Worm (Caenorhabditis elegans): ENCODE results near the gene chil-15.
"Not testable (repeated sequence)": the region's sequence is repeated elsewhere in the genome, so short reads cannot be mapped to it uniquely, and the experiment has no call there.

DNA sequence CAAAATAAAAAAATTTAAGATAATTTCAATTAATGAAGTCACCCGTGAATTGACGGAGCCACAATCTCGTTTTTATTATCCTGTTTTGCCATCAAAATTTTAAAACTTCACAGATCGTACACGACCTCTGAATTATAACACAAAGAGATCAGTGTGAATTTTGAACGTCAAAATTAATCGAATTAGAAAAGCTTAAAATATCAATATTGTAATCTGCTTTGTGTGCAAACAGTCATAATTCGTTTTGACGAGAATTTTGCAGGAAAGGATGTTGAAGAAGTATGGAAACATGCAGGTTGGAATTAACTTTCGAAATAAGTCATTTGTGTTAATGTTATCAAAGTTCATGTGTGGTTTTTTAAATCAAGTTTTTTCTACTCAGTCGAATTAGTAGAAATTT lies 18.5 kb upstream of the chil-15 start, which contains the start of gene chil-21:
- not testable (repeated sequence) for TF ChIP-seq nhr-12 (tag; optimal IDR thresholded peaks at IDR 0.05); nhr-77 (tag; optimal IDR thresholded peaks at IDR 0.05); unc-86 (tag; optimal IDR thresholded peaks at IDR 0.05); snu-23 (GFP tag; optimal IDR thresholded peaks at IDR 0.05); ama-1 (optimal IDR thresholded peaks at IDR 0.05); sox-4 (tag; optimal IDR thresholded peaks at IDR 0.05); nhr-11 (tag; optimal IDR thresholded peaks at IDR 0.05); vab-15 (tag; optimal IDR thresholded peaks at IDR 0.05); unc-62 (GFP tag; optimal IDR thresholded peaks at IDR 0.05); pqm-1 (tag; optimal IDR thresholded peaks at IDR 0.05); snpc-4 (tag; optimal IDR thresholded peaks at IDR 0.05); efl-1 (optimal IDR thresholded peaks at IDR 0.05); efl-1 (GFP tag; optimal IDR thresholded peaks at IDR 0.05 in 1 of 2)
